Fruit fly (Drosophila melanogaster) whole organism, adult: ENCODE measurements around the gene CG34043.

Source experiments
- CG11617 ChIP-seq: fragments of 200-800 bp; sonication (Bioruptor generic); optimal IDR thresholded peaks from 2 replicates; lab custom pipeline; 2017; ENCODE audit warnings: mild to moderate bottlenecking, missing biosample characterization, missing genetic modification reagents, missing genetic modification characterization
- CG12768 ChIP-seq: fragments of 200-800 bp; sonication (Bioruptor generic); optimal IDR thresholded peaks from 2 replicates; lab custom pipeline; 2017; ENCODE audit warnings: missing biosample characterization, missing genetic modification characterization, mild to moderate bottlenecking, moderate library complexity, missing genetic modification reagents
- CG14711 ChIP-seq: fragments of 200-800 bp; sonication (Bioruptor generic); optimal IDR thresholded peaks from 2 replicates; lab custom pipeline; 2018; ENCODE audit warnings: missing biosample characterization, mild to moderate bottlenecking, missing genetic modification characterization, moderate library complexity
- CG1620 ChIP-seq: fragments of 200-800 bp; sonication (Bioruptor generic); optimal IDR thresholded peaks from 2 replicates; lab custom pipeline; 2016; ENCODE audit warnings: missing biosample characterization, missing genetic modification characterization
- CG33017 ChIP-seq: fragments of 200-800 bp; sonication (Bioruptor generic); optimal IDR thresholded peaks from 2 replicates; lab custom pipeline; 2018; ENCODE audit warnings: missing biosample characterization, mild to moderate bottlenecking, missing genetic modification characterization, moderate library complexity
- CG5204 ChIP-seq: fragments of 200-800 bp; sonication (Bioruptor generic); optimal IDR thresholded peaks from 2 replicates; lab custom pipeline; 2016; ENCODE audit warnings: missing biosample characterization, missing genetic modification characterization
- CG7045 ChIP-seq: fragments of 200-800 bp; sonication (Bioruptor generic); optimal IDR thresholded peaks from 2 replicates; lab custom pipeline; 2017; ENCODE audit warnings: missing biosample characterization, mild to moderate bottlenecking, missing genetic modification characterization
- CG7101 ChIP-seq: fragments of 200-800 bp; sonication (Bioruptor generic); optimal IDR thresholded peaks from 2 replicates; lab custom pipeline; 2018; ENCODE audit warnings: missing biosample characterization, mild to moderate bottlenecking, missing genetic modification characterization, moderate library complexity
- Clk ChIP-seq: fragments of 200-800 bp; sonication (Bioruptor generic); optimal IDR thresholded peaks from 2 replicates; lab custom pipeline; 2017; ENCODE audit warnings: missing biosample characterization, missing genetic modification characterization
- Crg-1 ChIP-seq: fragments of 200-800 bp; sonication (Bioruptor generic); optimal IDR thresholded peaks from 2 replicates; lab custom pipeline; 2016; ENCODE audit warnings: missing biosample characterization, missing genetic modification characterization
- Hr96 ChIP-seq: fragments of 200-800 bp; sonication (Bioruptor generic); optimal IDR thresholded peaks from 2 replicates; lab custom pipeline; 2016; ENCODE audit warnings: missing biosample characterization, missing genetic modification characterization
- Mnt ChIP-seq: fragments of 200-800 bp; sonication (Bioruptor generic); optimal IDR thresholded peaks from 2 replicates; lab custom pipeline; 2016; ENCODE audit warnings: missing biosample characterization, mild to moderate bottlenecking, missing genetic modification characterization
- bab1 ChIP-seq: fragments of 200-800 bp; sonication (Bioruptor generic); optimal IDR thresholded peaks from 3 replicates; lab custom pipeline; 2019; ENCODE audit warnings: missing biosample characterization, mild to moderate bottlenecking, missing genetic modification characterization, moderate library complexity
- cic ChIP-seq: fragments of 200-800 bp; sonication (Bioruptor generic); optimal IDR thresholded peaks from 2 replicates; lab custom pipeline; 2017; ENCODE audit warnings: missing biosample characterization, mild to moderate bottlenecking, missing genetic modification characterization, moderate library complexity
- cnc ChIP-seq, 2 experiments: fragments of >200 bp; optimal IDR thresholded peaks; 2 replicates each; lab custom pipeline; 2017
- kay ChIP-seq: fragments of 200-800 bp; sonication (Bioruptor generic); peaks from one replicate; lab custom pipeline; 2016; ENCODE audit warnings: missing biosample characterization, missing genetic modification characterization, borderline replicate concordance
- ovo ChIP-seq: fragments of 200-800 bp; sonication (Bioruptor generic); optimal IDR thresholded peaks from 2 replicates; lab custom pipeline; 2016; ENCODE audit warnings: missing biosample characterization, missing genetic modification characterization
- pad ChIP-seq: fragments of 200-800 bp; sonication (Bioruptor generic); optimal IDR thresholded peaks from 3 replicates; lab custom pipeline; 2017; ENCODE audit warnings: missing biosample characterization, missing genetic modification characterization, mild to moderate bottlenecking, moderate library complexity, missing genetic modification reagents
- tj ChIP-seq: fragments of 200-800 bp; sonication (Bioruptor generic); optimal IDR thresholded peaks from 3 replicates; lab custom pipeline; 2017; ENCODE audit warnings: missing biosample characterization, mild to moderate bottlenecking, missing genetic modification characterization, moderate library complexity
- toe ChIP-seq: fragments of 200-800 bp; sonication (Bioruptor generic); optimal IDR thresholded peaks from 2 replicates; lab custom pipeline; 2016; ENCODE audit warnings: missing biosample characterization, missing genetic modification characterization

CG34043 gene

dm6 chr2L:10272224-10272623 is 8.4 kb downstream of the CG34043 start, which contains the start of gene trk:
trk (minus strand) TSS chr2L:10272324.
- TF ChIP-seq Crg-1 (GFP tag; lab: Kevin White, UChicago) (no peak), CG14711 (no peak), toe (GFP tag; lab: Kevin White, UChicago) (no peak), cic (GFP tag; lab: Kevin White, UChicago) (no peak)

- TF ChIP-seq toe (GFP tag; lab: Kevin White, UChicago), result no peak
- TF ChIP-seq CG12768 (GFP tag; lab: Kevin White, UChicago), result no peak
- TF ChIP-seq Hr96, result no peak
- no peak for TF ChIP-seq ovo (GFP tag; lab: Kevin White, UChicago)
- TF ChIP-seq cnc (optimal IDR thresholded peaks at IDR 0.05; lab: Kevin White, UChicago), result no peak
- TF ChIP-seq CG1620 (GFP tag; lab: Kevin White, UChicago), result no peak
- TF ChIP-seq Clk (GFP tag; lab: Kevin White, UChicago), result no peak
- TF ChIP-seq CG33017, result no peak
- TF ChIP-seq cic (GFP tag; lab: Kevin White, UChicago), result no peak
Measured at dm6 chr2L:10269854-10270253, 10.8 kb downstream of the CG34043 start, which contains the start of gene Mulk. Mulk (plus strand) TSS chr2L:10270051.

dm6 chr2L:10268688-10269087 is 12.0 kb downstream of the CG34043 start, which contains the start of gene CG4957:
CG4957 (plus strand) TSS chr2L:10268872.
- TF ChIP-seq CG11617 (GFP tag; lab: Kevin White, UChicago) (no peak), ovo (GFP tag; lab: Kevin White, UChicago) (no peak), kay (GFP tag; lab: Kevin White, UChicago) (no peak), Clk (GFP tag; lab: Kevin White, UChicago) (no peak), pad (GFP tag; lab: Kevin White, UChicago) (no peak), toe (GFP tag; lab: Kevin White, UChicago) (no peak), CG7101 (tag; lab: Kevin White, UChicago) (no peak), Hr96 (no peak), cic (GFP tag; lab: Kevin White, UChicago) (no peak), CG5204 (GFP tag; lab: Kevin White, UChicago) (no peak), Crg-1 (GFP tag; lab: Kevin White, UChicago) (no peak), Mnt (GFP tag; lab: Kevin White, UChicago) (no peak), CG33017 (no peak)

dm6 chr2L:10266511-10266910 is 14.2 kb downstream of the CG34043 start, which contains the start of gene CG4953:
CG4953 (plus strand) TSS chr2L:10266703.
- TF ChIP-seq ovo (GFP tag; lab: Kevin White, UChicago) (no peak), CG33017 (no peak), Clk (GFP tag; lab: Kevin White, UChicago) (no peak), Mnt (GFP tag; lab: Kevin White, UChicago) (no peak), cnc (optimal IDR thresholded peaks at IDR 0.05; lab: Kevin White, UChicago) (no peak), CG1620 (GFP tag; lab: Kevin White, UChicago) (no peak), Crg-1 (GFP tag; lab: Kevin White, UChicago) (no peak), bab1 (GFP tag; lab: Kevin White, UChicago) (no peak), CG11617 (GFP tag; lab: Kevin White, UChicago) (no peak), cic (GFP tag; lab: Kevin White, UChicago) (no peak), CG5204 (GFP tag; lab: Kevin White, UChicago) (no peak), tj (GFP tag; lab: Kevin White, UChicago) (no peak)

- no peak for TF ChIP-seq cic (GFP tag; lab: Kevin White, UChicago)
- TF ChIP-seq CG12768 (GFP tag; lab: Kevin White, UChicago), result no peak
- TF ChIP-seq tj (GFP tag; lab: Kevin White, UChicago), result no peak
- no peak for TF ChIP-seq bab1 (GFP tag; lab: Kevin White, UChicago)
- TF ChIP-seq toe (GFP tag; lab: Kevin White, UChicago), result no peak
- no peak for TF ChIP-seq CG1620 (GFP tag; lab: Kevin White, UChicago)
- no peak for TF ChIP-seq Clk (GFP tag; lab: Kevin White, UChicago)
- peak; percentile 28 for TF ChIP-seq CG7101 (tag; lab: Kevin White, UChicago)
- no peak for TF ChIP-seq ovo (GFP tag; lab: Kevin White, UChicago)
- TF ChIP-seq CG5204 (GFP tag; lab: Kevin White, UChicago), result no peak
- no peak for TF ChIP-seq CG11617 (GFP tag; lab: Kevin White, UChicago)
- TF ChIP-seq kay (GFP tag; lab: Kevin White, UChicago), result peak; percentile 41
- no peak for TF ChIP-seq Hr96
- no peak for TF ChIP-seq Mnt (GFP tag; lab: Kevin White, UChicago)
- TF ChIP-seq pad (GFP tag; lab: Kevin White, UChicago), result no peak
- peak; percentile 37 for TF ChIP-seq CG14711
- TF ChIP-seq Crg-1 (GFP tag; lab: Kevin White, UChicago), result no peak
- no peak for TF ChIP-seq CG7045 (GFP tag; lab: Kevin White, UChicago)
- no peak for TF ChIP-seq cnc (optimal IDR thresholded peaks at IDR 0.05; lab: Kevin White, UChicago)
- TF ChIP-seq CG33017, result no peak
Measured at dm6 chr2L:10265129-10265528, 15.5 kb downstream of the CG34043 start, which contains the start of gene Mob3. Mob3 (plus strand) TSS chr2L:10265336.

dm6 chr2L:10263830-10264634 is 16.6 kb downstream of the CG34043 start, which contains the start of gene REPTOR-BP:
REPTOR-BP (plus strand) TSS chr2L:10264125.
- TF ChIP-seq CG14711, result peak; percentile 20
- TF ChIP-seq pad (GFP tag; lab: Kevin White, UChicago), result no peak
- peak; percentile 75 for TF ChIP-seq kay (GFP tag; lab: Kevin White, UChicago)
- peak; percentile 46 for TF ChIP-seq bab1 (GFP tag; lab: Kevin White, UChicago)
